Worm (Caenorhabditis elegans) whole organism, L1 larva: ENCODE measurements around the gene dyf-3.

Source experiments
- C04F5.9 ChIP-seq: sonication (generic microtip); optimal IDR thresholded peaks from 2 replicates; lab custom pipeline; 2016; ENCODE audit warnings: missing genetic modification characterization, missing compliant biosample characterization
- C16A3.4 ChIP-seq: fragments of 150-350 bp; optimal IDR thresholded peaks from 2 replicates; lab custom pipeline; 2014; ENCODE audit warnings: missing biosample characterization, missing genetic modification characterization
- C34B4.2 ChIP-seq: sonication (generic microtip); optimal IDR thresholded peaks from 2 replicates; lab custom pipeline; 2017; ENCODE audit warnings: mild to moderate bottlenecking, missing genetic modification characterization, missing compliant biosample characterization
- F16B12.6 ChIP-seq: fragments of 150-350 bp; optimal IDR thresholded peaks from 2 replicates; lab custom pipeline; 2014; ENCODE audit warnings: missing biosample characterization, missing genetic modification characterization
- Y116A8C.19 ChIP-seq: sonication (generic microtip); optimal IDR thresholded peaks from 2 replicates; lab custom pipeline; 2016; ENCODE audit warnings: missing compliant biosample characterization, missing genetic modification characterization, borderline replicate concordance
- aha-1 ChIP-seq: fragments of 150-350 bp; optimal IDR thresholded peaks from 2 replicates; lab custom pipeline; 2014; ENCODE audit warnings: missing biosample characterization, missing genetic modification characterization
- alr-1 ChIP-seq: fragments of 200-800 bp; sonication (Bioruptor generic); optimal IDR thresholded peaks from 2 replicates; lab custom pipeline; 2018; ENCODE audit warnings: borderline replicate concordance, mild to moderate bottlenecking, missing genetic modification characterization, missing compliant biosample characterization
- aly-2 ChIP-seq: fragments of 150-350 bp; optimal IDR thresholded peaks from 2 replicates; lab custom pipeline; 2014; ENCODE audit warnings: missing biosample characterization, missing genetic modification characterization
- ama-1 ChIP-seq: fragments of 150-350 bp; optimal IDR thresholded peaks from 2 replicates; lab custom pipeline; 2014
- blmp-1 ChIP-seq: fragments of 150-350 bp; optimal IDR thresholded peaks from 2 replicates; lab custom pipeline; 2014; ENCODE audit warnings: missing biosample characterization, missing genetic modification characterization
- ceh-63 ChIP-seq: fragments of 200-800 bp; sonication (Bioruptor generic); optimal IDR thresholded peaks from 2 replicates; lab custom pipeline; 2018; ENCODE audit warnings: mild to moderate bottlenecking, missing genetic modification characterization, missing compliant biosample characterization
- ceh-82 ChIP-seq, 3 experiments: fragments of 150-350 bp in 1 of 3; sonication (generic microtip) in 2 of 3; optimal IDR thresholded peaks; 2 replicates each; lab custom pipeline; 2014 to 2017; ENCODE audit warnings: missing biosample characterization in 3 of 3, missing genetic modification characterization in 3 of 3
- ceh-88 ChIP-seq: fragments of 200-800 bp; sonication (Bioruptor generic); IDR thresholded peaks from 2 replicates; pipeline ENCODE4 v1.3.6; 2022; ENCODE audit warnings: missing genetic modification characterization, missing compliant biosample characterization
- ces-1 ChIP-seq: fragments of 150-350 bp; optimal IDR thresholded peaks from 2 replicates; lab custom pipeline; 2014; ENCODE audit warnings: missing biosample characterization, missing genetic modification reagents, missing genetic modification characterization
- efl-1 ChIP-seq, 4 experiments: fragments of 150-350 bp; optimal IDR thresholded peaks in 3 of 4; peaks in 1 of 4; 1 replicate in 1 of 4; 2 replicates in 3 of 4; lab custom pipeline; 2014; ENCODE audit warnings: missing biosample characterization in 2 of 4, missing genetic modification characterization in 2 of 4, missing genetic modification reagents in 2 of 4
- efl-3 ChIP-seq: fragments of 200-800 bp; sonication (Bioruptor generic); optimal IDR thresholded peaks from 2 replicates; lab custom pipeline; 2018; ENCODE audit warnings: mild to moderate bottlenecking, missing genetic modification characterization, missing compliant biosample characterization
- egl-27 ChIP-seq, 2 experiments: fragments of 150-350 bp in 1 of 2; sonication (generic microtip); optimal IDR thresholded peaks; 3 replicates each; lab custom pipeline; 2017 to 2018; ENCODE audit warnings: missing biosample characterization in 2 of 2, missing genetic modification characterization in 2 of 2, missing genetic modification reagents in 2 of 2
- elt-2 ChIP-seq: sonication (generic microtip); optimal IDR thresholded peaks from 2 replicates; lab custom pipeline; 2016; ENCODE audit warnings: missing genetic modification characterization, mild to moderate bottlenecking, inconsistent platforms, missing compliant biosample characterization, missing genetic modification reagents
- elt-3 ChIP-seq, 6 experiments: fragments of 150-350 bp in 1 of 6; sonication (generic microtip); optimal IDR thresholded peaks; 2 replicates each; lab custom pipeline; 2017 to 2018; ENCODE audit warnings: missing biosample characterization in 6 of 6, missing genetic modification characterization in 6 of 6, inconsistent platforms in 1 of 6
- fkh-10 ChIP-seq: sonication (generic microtip); optimal IDR thresholded peaks from 2 replicates; lab custom pipeline; 2017; ENCODE audit warnings: missing biosample characterization, missing genetic modification reagents, missing genetic modification characterization
- fkh-4 ChIP-seq: sonication (generic microtip); optimal IDR thresholded peaks from 2 replicates; lab custom pipeline; 2016; ENCODE audit warnings: missing compliant biosample characterization, missing genetic modification characterization, borderline replicate concordance
- hlh-17 ChIP-seq: fragments of 200-800 bp; sonication (Bioruptor generic); optimal IDR thresholded peaks from 2 replicates; lab custom pipeline; 2018; ENCODE audit warnings: missing genetic modification characterization, mild to moderate bottlenecking, missing compliant biosample characterization, moderate library complexity, borderline replicate concordance
- jun-1 ChIP-seq: fragments of 150-350 bp; optimal IDR thresholded peaks from 2 replicates; lab custom pipeline; 2014; ENCODE audit warnings: missing biosample characterization, missing genetic modification reagents, missing genetic modification characterization
- lin-13 ChIP-seq: fragments of 150-350 bp; optimal IDR thresholded peaks from 2 replicates; lab custom pipeline; 2014; ENCODE audit warnings: missing biosample characterization, missing genetic modification reagents, missing genetic modification characterization
- lin-14 ChIP-seq: fragments of 200-800 bp; sonication (Bioruptor generic); optimal IDR thresholded peaks from 2 replicates; lab custom pipeline; 2018; ENCODE audit warnings: mild to moderate bottlenecking, missing genetic modification characterization, moderate library complexity, missing compliant biosample characterization
- lin-35 ChIP-seq, 2 experiments: fragments of 150-350 bp; optimal IDR thresholded peaks; 2 replicates each; lab custom pipeline; 2014; ENCODE audit warnings: missing biosample characterization in 2 of 2, missing genetic modification characterization in 2 of 2, missing genetic modification reagents in 2 of 2
- lin-39 ChIP-seq: fragments of 150-350 bp; optimal IDR thresholded peaks from 2 replicates; lab custom pipeline; 2014; ENCODE audit warnings: missing biosample characterization, missing genetic modification reagents, missing genetic modification characterization
- lsy-2 ChIP-seq, 2 experiments: fragments of 150-350 bp; optimal IDR thresholded peaks; 2 replicates each; lab custom pipeline; 2014; ENCODE audit warnings: missing biosample characterization in 2 of 2, missing genetic modification characterization in 2 of 2
- mab-9 ChIP-seq: fragments of 200-800 bp; sonication (Bioruptor generic); IDR thresholded peaks from 2 replicates; pipeline ENCODE4 v1.3.6; 2022; ENCODE audit warnings: missing genetic modification reagents, missing genetic modification characterization, missing compliant biosample characterization
- mdl-1 ChIP-seq, 2 experiments: fragments of 150-350 bp; optimal IDR thresholded peaks; 2 replicates each; lab custom pipeline; 2014 to 2017; ENCODE audit warnings: missing biosample characterization in 2 of 2, missing genetic modification characterization in 2 of 2, inconsistent platforms in 1 of 2
- mef-2 ChIP-seq: fragments of 150-350 bp; optimal IDR thresholded peaks from 2 replicates; lab custom pipeline; 2014; ENCODE audit warnings: missing biosample characterization, missing genetic modification characterization
- nhr-11 ChIP-seq: fragments of 150-350 bp; optimal IDR thresholded peaks from 2 replicates; lab custom pipeline; 2014; ENCODE audit warnings: missing biosample characterization, missing genetic modification characterization
- nhr-19 ChIP-seq: fragments of 200-800 bp; sonication (Bioruptor generic); conservative IDR thresholded peaks from 2 replicates; pipeline ENCODE4 v1.3.6; 2022; ENCODE audit warnings: missing genetic modification characterization, missing compliant biosample characterization
- nhr-237 ChIP-seq: fragments of 150-350 bp; optimal IDR thresholded peaks from 2 replicates; lab custom pipeline; 2014; ENCODE audit warnings: missing biosample characterization, missing genetic modification characterization
- nhr-76 ChIP-seq: sonication (generic microtip); optimal IDR thresholded peaks from 2 replicates; lab custom pipeline; 2017; ENCODE audit warnings: missing biosample characterization, missing genetic modification characterization
- nhr-90 ChIP-seq: sonication (generic microtip); optimal IDR thresholded peaks from 2 replicates; lab custom pipeline; 2016; ENCODE audit warnings: mild to moderate bottlenecking, missing genetic modification characterization, missing compliant biosample characterization; ENCODE audit not compliant: poor library complexity
- rnt-1 ChIP-seq: sonication (generic microtip); optimal IDR thresholded peaks from 2 replicates; lab custom pipeline; 2016; ENCODE audit warnings: mild to moderate bottlenecking, missing genetic modification characterization, moderate library complexity, missing compliant biosample characterization
- skn-1 ChIP-seq: fragments of 150-350 bp; optimal IDR thresholded peaks from 2 replicates; lab custom pipeline; 2014; ENCODE audit warnings: missing biosample characterization, missing genetic modification characterization
- snpc-4 ChIP-seq: fragments of 150-350 bp; optimal IDR thresholded peaks from 2 replicates; lab custom pipeline; 2014; ENCODE audit warnings: missing biosample characterization, missing genetic modification characterization
- snu-23 ChIP-seq: sonication (generic microtip); optimal IDR thresholded peaks from 2 replicates; lab custom pipeline; 2016; ENCODE audit warnings: missing genetic modification characterization, missing compliant biosample characterization
- sox-4 ChIP-seq: sonication (generic microtip); optimal IDR thresholded peaks from 2 replicates; lab custom pipeline; 2016; ENCODE audit warnings: missing genetic modification characterization, missing compliant biosample characterization
- sptf-1 ChIP-seq: fragments of 150-350 bp; optimal IDR thresholded peaks from 2 replicates; lab custom pipeline; 2014; ENCODE audit warnings: missing biosample characterization, missing genetic modification characterization
- sup-37 ChIP-seq: fragments of 200-800 bp; sonication (Bioruptor generic); optimal IDR thresholded peaks from 2 replicates; lab custom pipeline; 2018; ENCODE audit warnings: mild to moderate bottlenecking, missing genetic modification characterization, missing compliant biosample characterization
- swsn-7 ChIP-seq: sonication (generic microtip); optimal IDR thresholded peaks from 2 replicates; lab custom pipeline; 2016; ENCODE audit warnings: missing genetic modification characterization, missing compliant biosample characterization
- tlp-1 ChIP-seq: fragments of 150-350 bp; optimal IDR thresholded peaks from 2 replicates; lab custom pipeline; 2014; ENCODE audit warnings: missing biosample characterization, missing genetic modification characterization
- unc-30 ChIP-seq: sonication (generic microtip); optimal IDR thresholded peaks from 2 replicates; lab custom pipeline; 2017; ENCODE audit warnings: missing biosample characterization, missing genetic modification characterization
- unc-62 ChIP-seq: fragments of 150-350 bp; optimal IDR thresholded peaks from 2 replicates; lab custom pipeline; 2014; ENCODE audit warnings: missing biosample characterization, missing genetic modification reagents, missing genetic modification characterization
- unc-98 ChIP-seq: fragments of 200-800 bp; sonication (Bioruptor generic); IDR thresholded peaks from 2 replicates; pipeline ENCODE4 v1.3.6; 2022; ENCODE audit warnings: missing genetic modification characterization, missing compliant biosample characterization
- vab-15 ChIP-seq: sonication (generic microtip); optimal IDR thresholded peaks from 2 replicates; lab custom pipeline; 2017; ENCODE audit warnings: missing genotype, mild to moderate bottlenecking, missing genetic modification characterization, missing compliant biosample characterization
- zag-1 ChIP-seq: fragments of 150-350 bp; optimal IDR thresholded peaks from 2 replicates; lab custom pipeline; 2014; ENCODE audit warnings: missing biosample characterization, missing genetic modification characterization
- zip-4 ChIP-seq: fragments of 200-800 bp; sonication (Bioruptor generic); optimal IDR thresholded peaks from 2 replicates; lab custom pipeline; 2018; ENCODE audit warnings: mild to moderate bottlenecking, missing genetic modification characterization, moderate library complexity, missing compliant biosample characterization
- ztf-11 ChIP-seq, 2 experiments: sonication (generic microtip); optimal IDR thresholded peaks; 2 replicates each; lab custom pipeline; 2016 to 2017; ENCODE audit warnings: missing genetic modification characterization in 2 of 2, missing biosample characterization in 1 of 2, missing compliant biosample characterization in 1 of 2

Gene dyf-3

ce11 chrIV:3384593-3384992 is 14.4 kb downstream of the dyf-3 start:
- TF ChIP-seq ceh-88 (GFP tag; lab: Robert Waterston, UW) (peak; percentile 84), ama-1 (no peak), swsn-7 (tag; lab: Kevin White, UChicago) (peak; percentile 96), ceh-82 (tag; optimal IDR thresholded peaks at IDR 0.05; lab: Kevin White, UChicago) (peak; percentile 49 to 92 (median 82)), sptf-1 (tag; lab: Kevin White, UChicago) (no peak), sox-4 (tag; lab: Kevin White, UChicago) (peak; percentile 78), mdl-1 (tag; optimal IDR thresholded peaks at IDR 0.05; lab: Kevin White, UChicago) (peak; percentile 58 to 95), snpc-4 (peak; percentile 54), elt-3 (tag; optimal IDR thresholded peaks at IDR 0.05; lab: Kevin White, UChicago) (peak in 2 of 6 experiments; percentile 48 to 57), lin-13 (GFP tag; lab: Kevin White, UChicago) (peak; percentile 92), ceh-63 (GFP tag; lab: Kevin White, UChicago) (no peak), efl-3 (GFP tag; lab: Kevin White, UChicago) (no peak), sup-37 (peak; percentile 28), Y116A8C.19 (no peak), nhr-76 (tag; lab: Kevin White, UChicago) (no peak), F16B12.6 (tag; lab: Kevin White, UChicago) (peak; percentile 74), vab-15 (no peak), C34B4.2 (tag; lab: Kevin White, UChicago) (no peak), egl-27 (tag; optimal IDR thresholded peaks at IDR 0.05; lab: Kevin White, UChicago) (peak in 1 of 2 experiments; percentile 55), lin-39 (tag; lab: Kevin White, UChicago) (peak; percentile 80), nhr-90 (tag; lab: Kevin White, UChicago) (peak; percentile 89), ces-1 (no peak), jun-1 (tag; lab: Kevin White, UChicago) (peak; percentile 87), rnt-1 (tag; lab: Kevin White, UChicago) (peak; percentile 92), lin-35 (GFP tag; optimal IDR thresholded peaks at IDR 0.05; lab: Kevin White, UChicago) (peak; percentile 86 to 89), unc-98 (GFP tag; lab: Robert Waterston, UW) (0 out of 2 replicates have a peak, but pooled peaks have one; percentile 36), nhr-19 (GFP tag; lab: Robert Waterston, UW) (peak; percentile 95), C04F5.9 (tag; lab: Kevin White, UChicago) (peak; percentile 66), ztf-11 (tag; optimal IDR thresholded peaks at IDR 0.05; lab: Kevin White, UChicago) (peak in 1 of 2 experiments; percentile 83), nhr-11 (tag; lab: Kevin White, UChicago) (peak; percentile 86), skn-1 (tag; lab: Kevin White, UChicago) (peak; percentile 83), tlp-1 (no peak), hlh-17 (GFP tag; lab: Kevin White, UChicago) (no peak), lsy-2 (tag; optimal IDR thresholded peaks at IDR 0.05; lab: Kevin White, UChicago) (peak; percentile 95), aha-1 (tag; lab: Kevin White, UChicago) (peak; percentile 93), mef-2 (tag; lab: Kevin White, UChicago) (peak; percentile 41), C16A3.4 (tag; lab: Kevin White, UChicago) (peak; percentile 65), zip-4 (GFP tag; lab: Kevin White, UChicago) (peak; percentile 74), mab-9 (GFP tag; lab: Robert Waterston, UW) (peak; percentile 92), fkh-4 (tag; lab: Kevin White, UChicago) (peak; percentile 49), elt-2 (tag; lab: Kevin White, UChicago) (peak; percentile 86), zag-1 (no peak), nhr-237 (tag; lab: Kevin White, UChicago) (peak; percentile 11), lin-14 (GFP tag; lab: Kevin White, UChicago) (peak; percentile 98), aly-2 (tag; lab: Kevin White, UChicago) (no peak), efl-1 (optimal IDR thresholded peaks at IDR 0.05; lab: Kevin White, UChicago) (peak; percentile 93 to 96), efl-1 (GFP tag; optimal IDR thresholded peaks at IDR 0.05 in 1 of 2; lab: Kevin White, UChicago) (peak; percentile 80 to 98), snu-23 (peak; percentile 97), unc-62 (no peak), unc-30 (tag; lab: Kevin White, UChicago) (no peak), fkh-10 (peak; percentile 90), blmp-1 (tag; lab: Kevin White, UChicago) (peak; percentile 99), alr-1 (tag; lab: Kevin White, UChicago) (no peak)
